Fruit fly (Drosophila melanogaster): ENCODE measurements around the gene ERp44.
A peak's percentile ranks its signal among the peaks of the same experiment; 100 is the strongest.

The ERp44 gene

DNA sequence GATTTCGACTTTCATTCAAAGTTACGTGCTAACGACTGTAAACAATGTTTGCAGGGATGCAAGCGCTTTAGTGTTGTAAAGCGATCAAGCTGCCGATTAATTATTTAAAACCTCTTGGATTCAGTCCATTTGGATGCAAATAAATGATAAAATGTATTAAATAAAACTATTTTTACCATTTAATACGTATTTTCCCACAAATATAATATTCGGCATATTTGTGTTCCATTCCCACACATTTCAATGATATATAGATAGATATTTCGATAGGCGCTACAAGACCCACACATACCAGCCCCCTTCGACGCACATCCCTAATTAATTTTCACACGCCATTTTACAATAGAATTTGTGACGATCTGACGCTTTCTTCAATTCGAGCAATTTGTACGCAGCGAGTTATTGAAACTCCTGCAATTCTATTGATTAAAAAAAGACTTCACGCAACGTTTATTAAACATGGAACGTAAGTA lies 9.0 kb downstream of the ERp44 start, which contains the start of the genes CG32576 and caz (continued):
- TF ChIP-seq hkb (optimal IDR thresholded peaks at IDR 0.05) (no peak), hkb (GFP tag; IDR thresholded peaks at IDR 0.05) (no peak; the same call in 1 of the 2 replicates), mirr (GFP tag; optimal IDR thresholded peaks at IDR 0.05) (no peak), ase (GFP tag; IDR thresholded peaks at IDR 0.05) (no peak), crp (GFP tag; optimal IDR thresholded peaks at IDR 0.05) (peak; percentile 2 to 88), CG33557 (GFP tag; optimal IDR thresholded peaks at IDR 0.05) (peak; percentile 25), Usf (GFP tag; optimal IDR thresholded peaks at IDR 0.05) (no peak), ab (GFP tag; optimal IDR thresholded peaks at IDR 0.05) (no peak), bigmax (GFP tag; optimal IDR thresholded peaks at IDR 0.05) (no peak), CG42726 (GFP tag; IDR thresholded peaks at IDR 0.05; ENCODE audit: partially characterized antibody) (no peak), Meics (GFP tag; optimal IDR thresholded peaks at IDR 0.05) (peak; percentile 33), sc (optimal IDR thresholded peaks at IDR 0.05) (no peak), sc (GFP tag; optimal IDR thresholded peaks at IDR 0.05) (no peak), dimm (GFP tag; IDR thresholded peaks at IDR 0.05) (no peak), Mes4 (GFP tag; optimal IDR thresholded peaks at IDR 0.05) (no peak), zf30C (GFP tag; optimal IDR thresholded peaks at IDR 0.05) (no peak), Dll (GFP tag; IDR thresholded peaks at IDR 0.05; ENCODE audit: partially characterized antibody) (peak; percentile 77), ara (GFP tag; IDR thresholded peaks at IDR 0.05) (no peak), abd-A (tag; optimal IDR thresholded peaks at IDR 0.05) (no peak), aop (GFP tag; IDR thresholded peaks at IDR 0.05) (no peak), eve (GFP tag; optimal IDR thresholded peaks at IDR 0.05) (peak in 1 of 2 experiments; percentile 82), Max (GFP tag; optimal IDR thresholded peaks at IDR 0.05) (peak; percentile 49), CG17912 (GFP tag; optimal IDR thresholded peaks at IDR 0.05) (no peak)

DNA sequence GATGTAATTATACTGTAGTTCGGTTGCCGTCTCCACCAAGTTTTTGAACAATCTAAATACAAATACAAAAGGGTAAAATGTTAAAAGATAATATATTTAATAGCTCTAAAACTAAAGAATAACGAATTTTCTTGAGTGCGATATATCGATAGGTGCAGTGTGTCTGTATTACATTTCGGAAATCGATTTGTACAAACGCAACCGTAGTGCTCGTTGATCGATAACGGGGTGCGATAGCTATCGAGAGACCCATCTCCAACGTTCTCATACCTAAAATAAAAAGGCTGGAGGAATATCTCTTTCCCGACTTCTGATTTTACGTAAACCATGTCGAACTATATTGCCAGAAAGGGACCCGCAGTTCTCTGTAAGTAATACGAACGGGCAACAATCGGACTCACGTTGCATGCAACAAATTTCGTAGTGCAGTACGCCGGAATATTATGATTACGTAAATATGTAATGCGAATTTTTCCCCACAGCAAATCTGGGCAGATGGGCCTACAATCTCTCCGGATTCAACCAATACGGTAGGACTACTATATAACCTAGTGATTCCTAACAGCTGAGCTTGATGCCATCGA lies 11.3 kb downstream of the ERp44 start, which contains the start of gene UQCR-14:
TSS of gene UQCR-14 (plus strand) at position 206 of the 584 bp plus-strand sequence.
- TF ChIP-seq CG6689 (GFP tag; IDR thresholded peaks at IDR 0.05) (no peak), stc (GFP tag; IDR thresholded peaks at IDR 0.05) (no peak), tna (GFP tag; IDR thresholded peaks at IDR 0.05; ENCODE audit: partially characterized antibody) (peak; percentile 97), nerfin-2 (GFP tag; IDR thresholded peaks at IDR 0.05; ENCODE audit: partially characterized antibody) (peak; percentile 96), zf30C (GFP tag; optimal IDR thresholded peaks at IDR 0.05) (peak; percentile 40), Atf3 (GFP tag; optimal IDR thresholded peaks at IDR 0.05) (no peak), HmgZ (tag; optimal IDR thresholded peaks at IDR 0.05) (peak; percentile 80), CG12744 (GFP tag; optimal IDR thresholded peaks at IDR 0.05) (no peak), pnt (GFP tag; optimal IDR thresholded peaks at IDR 0.05) (no peak), cad (GFP tag; optimal IDR thresholded peaks at IDR 0.05) (no peak), CG7928 (GFP tag; optimal IDR thresholded peaks at IDR 0.05) (peak; percentile 17), grau (tag; optimal IDR thresholded peaks at IDR 0.05) (peak; percentile 53), fru (optimal IDR thresholded peaks at IDR 0.05) (no peak), CG13287 (GFP tag; IDR thresholded peaks at IDR 0.05; ENCODE audit: partially characterized antibody) (peak; percentile 98), CG15696 (tag; optimal IDR thresholded peaks at IDR 0.05) (no peak), Bteb2 (GFP tag; optimal IDR thresholded peaks at IDR 0.05) (no peak), CG32772 (GFP tag; IDR thresholded peaks at IDR 0.05) (no peak), CG4820 (GFP tag; optimal IDR thresholded peaks at IDR 0.05) (no peak), CG6791 (GFP tag; IDR thresholded peaks at IDR 0.05; ENCODE audit: partially characterized antibody) (peak; percentile 99), CG42726 (GFP tag; IDR thresholded peaks at IDR 0.05; ENCODE audit: partially characterized antibody) (peak; percentile 98), peb (GFP tag; IDR thresholded peaks at IDR 0.05) (no peak), luna (GFP tag; optimal IDR thresholded peaks at IDR 0.05) (peak; percentile 9), lab (GFP tag; optimal IDR thresholded peaks at IDR 0.05) (no peak), NfI (GFP tag; optimal IDR thresholded peaks at IDR 0.05) (peak; percentile 4), Hsf (GFP tag; optimal IDR thresholded peaks at IDR 0.05) (peak; percentile 34), CG31224 (GFP tag; IDR thresholded peaks at IDR 0.05) (0 out of 2 replicates have a peak, but pooled peaks have one; percentile 16), gfzf (GFP tag; optimal IDR thresholded peaks at IDR 0.05) (peak; percentile 53), CG13894 (tag; optimal IDR thresholded peaks at IDR 0.05) (peak; percentile 53), inv (GFP tag; IDR thresholded peaks at IDR 0.05; ENCODE audit: partially characterized antibody) (peak; percentile 95), CG7372 (GFP tag; IDR thresholded peaks at IDR 0.05) (no peak)

Measured in whole organism, embryonic.